Worm (Caenorhabditis elegans): ENCODE measurements around the gene T02G5.7.

The T02G5.7 gene

ce11 chrII:7059274-7059757, 16.1 kb upstream of the T02G5.7 start:
- TF ChIP-seq fkh-10 (GFP tag; optimal IDR thresholded peaks at IDR 0.05) (no peak), unc-3 (GFP tag; conservative IDR thresholded peaks at IDR 0.05) (no peak), unc-3 (tag; optimal IDR thresholded peaks at IDR 0.05) (no peak), ceh-14 (tag; optimal IDR thresholded peaks at IDR 0.05) (no peak), elt-2 (tag; optimal IDR thresholded peaks at IDR 0.05) (peak; percentile 38), pha-4 (tag; optimal IDR thresholded peaks at IDR 0.05) (no peak)

DNA sequence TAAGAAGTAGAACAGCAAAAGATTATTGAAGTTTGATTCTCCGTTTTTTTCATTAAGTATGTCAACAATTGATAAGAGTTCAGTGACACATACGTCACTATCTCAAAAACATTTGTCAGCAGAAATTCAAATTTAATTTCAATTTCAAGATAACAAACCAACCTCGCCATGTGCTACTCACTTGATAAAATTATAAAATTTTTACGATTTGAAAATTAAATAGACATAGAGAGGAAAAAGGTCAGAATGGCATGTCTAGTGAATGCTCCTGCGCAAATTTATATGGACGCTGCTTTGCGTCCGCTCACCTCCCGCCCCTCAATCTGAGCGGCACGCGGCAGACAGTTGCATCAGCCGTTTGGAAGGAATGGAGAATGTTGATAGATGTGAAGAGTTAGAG, 15.2 kb upstream of the T02G5.7 start:
- TF ChIP-seq elt-2 (tag; optimal IDR thresholded peaks at IDR 0.05) (peak; percentile 34), ceh-14 (tag; optimal IDR thresholded peaks at IDR 0.05) (no peak)

- TF ChIP-seq hlh-30 (tag; optimal IDR thresholded peaks at IDR 0.05; ENCODE audit: insufficient read depth) (no peak), hlh-8 (tag; optimal IDR thresholded peaks at IDR 0.05) (no peak), F13H6.1 (tag; optimal IDR thresholded peaks at IDR 0.05) (no peak), ceh-2 (tag; optimal IDR thresholded peaks at IDR 0.05) (no peak), C38D4.7 (GFP tag; optimal IDR thresholded peaks at IDR 0.05) (no peak), sox-2 (GFP tag; IDR thresholded peaks at IDR 0.05) (no peak), ceh-18 (tag; optimal IDR thresholded peaks at IDR 0.05) (no peak), che-1 (tag; optimal IDR thresholded peaks at IDR 0.05) (no peak), ceh-6 (GFP tag; optimal IDR thresholded peaks at IDR 0.05) (no peak), pax-1 (tag; optimal IDR thresholded peaks at IDR 0.05) (no peak), ets-4 (tag; optimal IDR thresholded peaks at IDR 0.05) (no peak), K09A11.1 (tag; optimal IDR thresholded peaks at IDR 0.05; ENCODE audit: insufficient read depth) (no peak)
Observed at ce11 chrII:7060791-7061190, 14.6 kb upstream of the T02G5.7 start.

ce11 chrII:7061730-7062129, 13.7 kb upstream of the T02G5.7 start, which contains the start of gene acs-6:
Gene acs-6, plus strand, starts transcription at chrII:7062030.
- no peak for TF ChIP-seq ahr-1 (tag; optimal IDR thresholded peaks at IDR 0.05)
- no peak for TF ChIP-seq ceh-34 (tag; optimal IDR thresholded peaks at IDR 0.05)
- TF ChIP-seq nhr-232 (tag; optimal IDR thresholded peaks at IDR 0.05): no peak
- no peak for TF ChIP-seq pha-2 (tag; optimal IDR thresholded peaks at IDR 0.05)
- no peak for TF ChIP-seq ceh-31 (tag; optimal IDR thresholded peaks at IDR 0.05)
- TF ChIP-seq unc-55 (GFP tag; optimal IDR thresholded peaks at IDR 0.05): no peak
- no peak for TF ChIP-seq ceh-30 (tag; optimal IDR thresholded peaks at IDR 0.05)
- no peak for TF ChIP-seq unc-3 (GFP tag; conservative IDR thresholded peaks at IDR 0.05)
- no peak for TF ChIP-seq unc-3 (tag; optimal IDR thresholded peaks at IDR 0.05)
- TF ChIP-seq ama-1 (optimal IDR thresholded peaks at IDR 0.05): no peak
- TF ChIP-seq ceh-22 (tag; optimal IDR thresholded peaks at IDR 0.05): no peak
- TF ChIP-seq hlh-13 (GFP tag; optimal IDR thresholded peaks at IDR 0.05): no peak
- no peak for TF ChIP-seq syd-9 (tag; optimal IDR thresholded peaks at IDR 0.05)

- TF ChIP-seq ceh-24 (tag; optimal IDR thresholded peaks at IDR 0.05) (no peak), ahr-1 (tag; optimal IDR thresholded peaks at IDR 0.05) (no peak), rnt-1 (tag; optimal IDR thresholded peaks at IDR 0.05) (no peak), hlh-6 (tag; optimal IDR thresholded peaks at IDR 0.05) (no peak), ama-1 (optimal IDR thresholded peaks at IDR 0.05) (no peak), fkh-6 (tag; optimal IDR thresholded peaks at IDR 0.05) (no peak), madf-2 (tag; optimal IDR thresholded peaks at IDR 0.05) (no peak), ceh-14 (tag; optimal IDR thresholded peaks at IDR 0.05) (no peak), fax-1 (tag; optimal IDR thresholded peaks at IDR 0.05) (no peak), fkh-10 (GFP tag; optimal IDR thresholded peaks at IDR 0.05) (no peak), ztf-16 (tag; optimal IDR thresholded peaks at IDR 0.05) (no peak), gmeb-2 (tag; optimal IDR thresholded peaks at IDR 0.05) (no peak), sdc-2 (tag; optimal IDR thresholded peaks at IDR 0.05) (no peak), sox-2 (GFP tag; IDR thresholded peaks at IDR 0.05) (no peak), hlh-8 (tag; optimal IDR thresholded peaks at IDR 0.05) (no peak), unc-42 (tag; optimal IDR thresholded peaks at IDR 0.05) (no peak), elt-2 (tag; optimal IDR thresholded peaks at IDR 0.05) (no peak), ceh-6 (GFP tag; optimal IDR thresholded peaks at IDR 0.05) (no peak)
Observed at ce11 chrII:7065391-7065790, 10.0 kb upstream of the T02G5.7 start, which contains the start of gene nos-2. Gene nos-2, plus strand, starts transcription at chrII:7065618.
